Worm (Caenorhabditis elegans) whole organism, L2 larva: ENCODE results near the gene lys-8.

Experiments
- blmp-1 ChIP-seq: sonication (generic microtip); optimal IDR thresholded peaks from 2 replicates; lab custom pipeline; 2017; ENCODE audit warnings: missing genetic modification characterization, mild to moderate bottlenecking, missing compliant biosample characterization, antibody characterized with exemption, moderate library complexity; ENCODE audit not compliant: insufficient read depth
- fos-1 ChIP-seq: fragments of 150-350 bp; optimal IDR thresholded peaks from 2 replicates; lab custom pipeline; 2014; ENCODE audit warnings: missing biosample characterization, missing genetic modification characterization
- nhr-237 ChIP-seq: fragments of 150-350 bp; optimal IDR thresholded peaks from 2 replicates; lab custom pipeline; 2014; ENCODE audit warnings: missing biosample characterization, missing genetic modification characterization
- unc-39 ChIP-seq: fragments of 150-350 bp; optimal IDR thresholded peaks from 2 replicates; lab custom pipeline; 2014; ENCODE audit warnings: missing biosample characterization, missing genetic modification characterization

ce11 chrII:5605538-5605945, 19.6 kb downstream of the lys-8 start:
- TF ChIP-seq blmp-1 (peak; percentile 72), nhr-237 (tag; lab: Kevin White, UChicago) (no peak), unc-39 (no peak), fos-1 (tag; lab: Kevin White, UChicago) (peak; percentile 86)
